Worm (Caenorhabditis elegans): ENCODE measurements around the gene F53C11.5.

The F53C11.5 gene

DNA sequence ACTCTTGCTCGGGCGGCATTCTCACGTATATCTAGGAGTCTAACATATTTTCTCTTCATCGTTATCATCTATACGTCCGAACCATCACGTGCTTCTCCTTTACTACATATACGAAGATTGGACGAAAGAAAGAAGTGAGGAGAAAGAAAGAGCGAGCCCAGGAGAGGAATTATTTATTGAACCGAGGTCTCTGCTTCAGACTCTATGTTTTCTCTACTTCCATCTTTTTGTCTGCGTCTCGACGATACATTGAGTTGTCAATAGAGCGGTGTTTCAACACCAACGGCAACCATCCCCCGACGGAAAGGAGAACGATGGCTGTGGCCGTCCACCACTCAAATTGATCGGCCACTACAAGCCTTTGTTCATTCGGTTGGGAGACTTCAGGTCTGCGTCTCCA is 2.0 kb downstream of the F53C11.5 start (continued):
- TF ChIP-seq skn-1 (tag; optimal IDR thresholded peaks at IDR 0.05), result no peak
- TF ChIP-seq hlh-30 (tag; optimal IDR thresholded peaks at IDR 0.05; ENCODE audit: insufficient read depth), result peak; percentile 86
- no peak for TF ChIP-seq vab-7 (GFP tag; IDR thresholded peaks at IDR 0.05)
- no peak for TF ChIP-seq nhr-41 (GFP tag; IDR thresholded peaks at IDR 0.05)
- peak; percentile 83 for TF ChIP-seq hmg-1.1 (GFP tag; IDR thresholded peaks at IDR 0.05)
- TF ChIP-seq F26F4.8 (GFP tag; conservative IDR thresholded peaks at IDR 0.05), result no peak
- no peak for TF ChIP-seq ztf-11 (tag; optimal IDR thresholded peaks at IDR 0.05)
- peak in 1 of 2 experiments; percentile 100 for TF ChIP-seq unc-62 (GFP tag; optimal IDR thresholded peaks at IDR 0.05 in 1 of 2)
- TF ChIP-seq unc-62 (tag; optimal IDR thresholded peaks at IDR 0.05), result no peak
- TF ChIP-seq hif-1 (tag; optimal IDR thresholded peaks at IDR 0.05), result peak in 1 of 2 experiments; percentile 85
- peak; percentile 74 for TF ChIP-seq fkh-10 (GFP tag; optimal IDR thresholded peaks at IDR 0.05)
- no peak for TF ChIP-seq ZK546.5 (tag; optimal IDR thresholded peaks at IDR 0.05)
- TF ChIP-seq mep-1 (tag; optimal IDR thresholded peaks at IDR 0.05), result peak; percentile 92
- peak; percentile 53 for TF ChIP-seq tra-1 (GFP tag; IDR thresholded peaks at IDR 0.05)
- no peak for TF ChIP-seq R02D3.7 (tag; optimal IDR thresholded peaks at IDR 0.05)
- TF ChIP-seq mxl-2 (GFP tag; conservative IDR thresholded peaks at IDR 0.05), result no peak
- TF ChIP-seq lin-39 (tag; optimal IDR thresholded peaks at IDR 0.05), result no peak
- TF ChIP-seq F10B5.3 (tag; optimal IDR thresholded peaks at IDR 0.05), result peak; percentile 33
- peak; percentile 89 for TF ChIP-seq nhr-28 (tag; optimal IDR thresholded peaks at IDR 0.05)
- no peak for TF ChIP-seq ZK337.2 (GFP tag; IDR thresholded peaks at IDR 0.05)
- TF ChIP-seq daf-8 (GFP tag; IDR thresholded peaks at IDR 0.05), result no peak
- TF ChIP-seq lin-38 (GFP tag; IDR thresholded peaks at IDR 0.05), result peak; percentile 80
- TF ChIP-seq mxl-3 (GFP tag; optimal IDR thresholded peaks at IDR 0.05), result peak; percentile 63
- TF ChIP-seq pqm-1 (tag; optimal IDR thresholded peaks at IDR 0.05), result no peak
- peak; percentile 82 for TF ChIP-seq dmd-6 (GFP tag; IDR thresholded peaks at IDR 0.05)
- TF ChIP-seq set-16 (GFP tag; IDR thresholded peaks at IDR 0.05), result peak; percentile 35; the same call in 1 of the 2 replicates
- no peak for TF ChIP-seq spr-3 (GFP tag; optimal IDR thresholded peaks at IDR 0.05)
- TF ChIP-seq daf-16 (GFP tag; optimal IDR thresholded peaks at IDR 0.05), result peak; percentile 50 to 51
- peak; percentile 90 for TF ChIP-seq daf-16 (tag; optimal IDR thresholded peaks at IDR 0.05)
- TF ChIP-seq nhr-11 (tag; optimal IDR thresholded peaks at IDR 0.05), result peak; percentile 96
- TF ChIP-seq nhr-6 (tag; optimal IDR thresholded peaks at IDR 0.05), result peak; percentile 99
- TF ChIP-seq nhr-76 (tag; optimal IDR thresholded peaks at IDR 0.05), result no peak
- peak; percentile 39; the same call in 1 of the 2 replicates for TF ChIP-seq madf-9 (GFP tag; conservative IDR thresholded peaks at IDR 0.05)
- TF ChIP-seq unc-39 (tag; optimal IDR thresholded peaks at IDR 0.05), result peak; percentile 31
- TF ChIP-seq gei-8 (GFP tag; optimal IDR thresholded peaks at IDR 0.05), result no peak
- TF ChIP-seq dve-1 (tag; optimal IDR thresholded peaks at IDR 0.05; ENCODE audit: insufficient read depth), result peak; percentile 95
- TF ChIP-seq nhr-111 (GFP tag; optimal IDR thresholded peaks at IDR 0.05), result no peak
- no peak for TF ChIP-seq nhr-42 (GFP tag; IDR thresholded peaks at IDR 0.05)
- no peak for TF ChIP-seq Y105C5A.15 (GFP tag; IDR thresholded peaks at IDR 0.05)
- no peak for TF ChIP-seq mdt-29 (GFP tag; IDR thresholded peaks at IDR 0.05)
- no peak for TF ChIP-seq madf-5 (GFP tag; IDR thresholded peaks at IDR 0.05)
- peak; percentile 39 for TF ChIP-seq lin-13 (GFP tag; optimal IDR thresholded peaks at IDR 0.05)
- TF ChIP-seq attf-4 (tag; optimal IDR thresholded peaks at IDR 0.05), result peak; percentile 7
- TF ChIP-seq ces-1 (GFP tag; optimal IDR thresholded peaks at IDR 0.05), result no peak
- no peak for TF ChIP-seq daf-19 (GFP tag; conservative IDR thresholded peaks at IDR 0.05)
- TF ChIP-seq lin-15B (tag; optimal IDR thresholded peaks at IDR 0.05), result peak; percentile 30
- TF ChIP-seq dmd-8 (GFP tag; IDR thresholded peaks at IDR 0.05), result no peak
- TF ChIP-seq pha-4 (GFP tag; IDR thresholded peaks at IDR 0.05), result peak; percentile 56
- TF ChIP-seq pha-4 (tag; optimal IDR thresholded peaks at IDR 0.05), result peak; percentile 72
- 0 out of 2 replicates have a peak, but pooled peaks have one; percentile 50 for TF ChIP-seq dmd-9 (GFP tag; IDR thresholded peaks at IDR 0.05)
- TF ChIP-seq fos-1 (tag; optimal IDR thresholded peaks at IDR 0.05), result no peak
- TF ChIP-seq mes-2 (tag; optimal IDR thresholded peaks at IDR 0.05; ENCODE audit: poor library complexity, severe bottlenecking), result peak; percentile 73
